Fruit fly (Drosophila melanogaster) ovary, adult (tissue): ENCODE measurements around the gene CG44362.
A peak's percentile ranks its signal among the peaks of the same experiment; 100 is the strongest.

ENCODE experiments used
- CG17801 ChIP-seq: fragments of 200-800 bp; optimal IDR thresholded peaks from 2 replicates; lab custom pipeline; 2019; ENCODE audit warnings: missing biosample characterization, mild to moderate bottlenecking, missing genetic modification characterization, moderate library complexity; ENCODE audit not compliant: partially characterized antibody

Gene CG44362

DNA sequence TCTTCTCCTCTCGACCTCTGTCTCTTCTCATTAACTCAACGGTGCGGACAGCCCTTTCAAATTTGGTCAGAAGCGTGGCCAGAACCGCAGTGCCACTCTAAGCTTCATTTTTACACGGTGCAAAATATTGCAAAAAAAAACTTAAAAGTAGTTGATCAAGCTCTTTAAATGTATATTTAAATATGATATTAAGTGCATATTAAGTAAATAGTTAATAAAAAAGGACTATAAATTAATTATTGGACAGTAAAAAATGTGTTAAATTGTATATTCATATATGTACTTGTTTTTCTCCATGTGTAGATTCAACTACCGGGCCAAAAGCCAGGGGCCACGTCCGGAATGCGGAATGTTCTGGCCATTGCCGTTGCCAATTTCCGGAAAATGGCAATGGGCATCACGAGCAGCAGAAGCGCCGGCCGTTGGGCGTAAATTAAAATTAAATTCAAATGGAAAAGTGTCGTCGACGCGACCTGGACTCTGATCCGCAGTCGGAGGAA is at the start of gene CG44362:
TSS of gene CG44362 (plus strand) at position 450 of the 500 bp plus-strand sequence.
- TF ChIP-seq CG17801 (GFP tag; lab: Kevin White, UChicago): no peak

DNA sequence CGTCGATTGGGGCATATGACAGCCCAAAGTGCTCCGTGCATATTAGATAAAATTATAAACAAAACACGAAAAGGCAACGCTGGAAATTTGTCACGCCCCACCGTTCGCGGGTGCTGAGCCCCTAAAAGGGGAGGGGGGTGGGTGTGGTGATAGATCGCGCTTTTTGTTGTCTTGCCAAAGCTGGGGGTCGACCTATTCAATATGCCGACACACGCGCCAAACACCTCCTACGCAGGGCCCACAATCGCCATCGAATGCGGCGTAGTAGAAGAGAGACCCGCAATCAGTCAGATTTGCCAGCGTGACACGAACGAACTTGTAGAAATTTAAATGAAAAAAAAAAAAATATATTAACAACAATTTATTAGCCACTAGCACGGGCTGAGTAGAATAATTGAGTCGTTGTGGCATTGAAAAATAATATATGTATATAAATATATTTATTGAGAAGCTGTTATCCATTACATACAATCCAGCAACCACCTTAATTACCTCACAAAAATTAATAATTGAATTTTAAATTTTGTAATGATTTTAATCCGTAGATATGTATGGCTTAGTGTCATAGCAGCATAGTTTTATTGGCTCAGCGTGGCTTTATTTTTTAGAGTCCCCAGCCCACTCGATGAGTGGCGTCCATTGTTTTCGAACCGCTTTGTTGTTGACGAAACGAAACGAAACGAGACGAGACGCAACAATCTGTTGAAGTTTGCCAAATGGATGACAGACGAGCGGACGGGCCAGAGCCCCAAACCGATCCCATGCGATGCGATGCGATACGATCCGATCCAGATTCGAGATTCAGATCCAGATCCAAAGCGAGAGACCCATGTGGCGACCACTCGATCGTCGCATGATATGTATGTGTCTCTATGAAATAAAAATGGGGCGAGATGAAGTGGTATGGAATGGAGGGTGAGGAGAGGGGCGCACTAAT is 48.1 kb upstream of the CG44362 start:
- peak; percentile 15 for TF ChIP-seq CG17801 (GFP tag; lab: Kevin White, UChicago)

dm6 chr3L:11349908-11350405 is 47.4 kb upstream of the CG44362 start:
- TF ChIP-seq CG17801 (GFP tag; lab: Kevin White, UChicago): peak; percentile 79

DNA sequence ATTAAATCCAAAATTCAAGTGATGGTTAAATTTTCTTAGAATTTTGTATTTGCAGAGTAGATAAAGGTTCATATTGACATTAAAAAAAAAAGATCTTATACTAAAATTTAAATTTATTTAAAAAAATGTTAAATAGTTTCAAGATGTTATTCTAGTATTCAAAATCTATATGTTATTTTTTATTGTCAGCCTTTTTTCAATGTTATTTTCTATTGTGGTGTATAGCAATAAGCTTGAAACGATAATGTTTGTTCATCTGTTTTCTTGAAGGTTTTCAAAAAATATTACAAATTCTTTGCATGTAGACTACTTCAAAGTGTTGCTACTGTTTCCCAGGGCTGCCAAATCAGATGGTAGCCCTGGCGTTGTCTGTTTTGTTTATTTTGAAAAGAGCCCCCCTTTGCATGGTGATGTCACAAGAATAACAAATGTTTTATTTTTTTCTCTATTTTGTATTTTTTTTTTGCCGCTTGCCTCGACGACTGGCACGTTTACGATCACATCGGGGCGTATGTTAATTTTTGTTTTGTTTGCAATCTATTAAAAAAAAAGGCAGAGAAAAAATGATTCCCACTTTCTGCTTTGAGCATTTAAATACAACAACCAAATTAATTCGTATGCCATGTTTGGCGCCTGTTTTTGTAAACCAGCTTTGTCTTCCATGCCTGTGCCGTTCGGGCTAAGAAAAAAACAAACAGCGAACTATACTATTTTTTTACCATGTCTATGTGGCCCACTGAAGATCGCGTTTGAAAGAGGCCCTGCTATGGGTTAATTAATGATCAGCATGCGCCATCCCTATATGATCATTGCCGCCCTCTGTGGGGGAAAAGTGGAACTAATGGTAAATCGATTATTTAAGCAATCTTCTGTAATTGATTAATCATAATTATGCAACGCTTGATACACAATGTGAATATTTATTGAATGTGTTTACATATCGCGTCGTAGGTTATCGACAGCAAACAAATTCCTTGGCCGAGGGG is 46.4 kb upstream of the CG44362 start:
- TF ChIP-seq CG17801 (GFP tag; lab: Kevin White, UChicago): no peak

- no peak for TF ChIP-seq CG17801 (GFP tag; lab: Kevin White, UChicago)
Observed at dm6 chr3L:11351715-11352114, 45.6 kb upstream of the CG44362 start.

DNA sequence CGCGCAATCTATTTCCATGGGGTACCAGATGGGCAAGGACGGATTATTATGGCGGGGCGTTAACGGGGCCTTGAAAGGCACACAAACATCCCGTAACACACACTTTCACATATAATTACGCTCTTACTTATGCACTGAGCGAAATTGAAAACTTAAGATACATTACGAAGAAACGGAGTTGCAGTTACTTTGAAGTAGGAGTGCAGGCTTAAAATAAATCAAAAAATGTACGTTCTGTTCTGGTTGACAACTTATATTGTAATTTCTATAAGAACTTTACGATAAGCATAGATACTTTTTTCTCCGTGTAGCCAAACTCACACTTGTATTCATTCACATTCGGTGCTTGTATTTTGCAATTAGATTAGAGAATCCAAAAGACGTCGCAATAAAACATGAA is 44.3 kb upstream of the CG44362 start:
- TF ChIP-seq CG17801 (GFP tag; lab: Kevin White, UChicago): peak; percentile 37

DNA sequence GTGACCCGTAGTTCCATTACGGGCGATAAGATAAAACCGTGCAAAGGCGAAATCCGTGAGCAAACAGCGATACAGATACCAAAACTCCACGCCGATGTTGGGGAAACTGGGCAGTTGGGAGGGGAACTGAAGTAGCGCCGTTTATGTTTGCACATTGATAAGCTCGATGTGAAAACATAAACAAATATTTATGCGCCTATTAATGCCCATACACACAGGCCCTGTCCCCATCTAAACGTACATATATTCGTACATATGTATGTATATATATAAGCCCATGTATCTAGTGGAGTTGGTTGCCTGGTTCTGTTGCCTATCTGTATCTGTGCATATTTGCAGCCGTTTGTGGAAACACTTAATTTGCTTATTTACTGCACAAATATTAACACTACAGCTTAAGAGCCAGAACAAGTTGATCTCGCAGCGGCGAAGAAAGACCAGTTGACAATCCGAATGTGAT is 43.0 kb upstream of the CG44362 start:
- no peak for TF ChIP-seq CG17801 (GFP tag; lab: Kevin White, UChicago)

- no peak for TF ChIP-seq CG17801 (GFP tag; lab: Kevin White, UChicago)
Observed at dm6 chr3L:11355429-11356327, 41.7 kb upstream of the CG44362 start.

DNA sequence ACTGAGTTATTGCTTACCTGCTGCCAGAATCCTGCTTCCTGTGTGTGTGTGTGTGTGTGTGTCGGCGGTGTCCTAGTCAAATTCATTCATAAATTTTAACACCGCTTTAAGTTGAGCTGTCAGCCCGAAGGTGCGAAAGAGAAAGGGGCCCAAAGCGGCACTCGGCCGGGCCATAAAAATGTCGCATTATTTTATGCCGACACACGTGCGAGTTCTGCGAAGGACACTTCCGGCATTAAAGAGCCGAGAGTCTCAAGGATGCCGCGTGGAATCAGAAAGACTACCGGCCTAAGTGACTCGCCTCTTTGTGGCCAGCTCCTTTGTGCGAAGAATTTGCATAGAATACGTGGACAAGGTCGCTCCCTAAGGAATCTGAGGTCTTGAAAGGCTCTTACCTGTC is 40.3 kb upstream of the CG44362 start:
- TF ChIP-seq CG17801 (GFP tag; lab: Kevin White, UChicago): no peak

DNA sequence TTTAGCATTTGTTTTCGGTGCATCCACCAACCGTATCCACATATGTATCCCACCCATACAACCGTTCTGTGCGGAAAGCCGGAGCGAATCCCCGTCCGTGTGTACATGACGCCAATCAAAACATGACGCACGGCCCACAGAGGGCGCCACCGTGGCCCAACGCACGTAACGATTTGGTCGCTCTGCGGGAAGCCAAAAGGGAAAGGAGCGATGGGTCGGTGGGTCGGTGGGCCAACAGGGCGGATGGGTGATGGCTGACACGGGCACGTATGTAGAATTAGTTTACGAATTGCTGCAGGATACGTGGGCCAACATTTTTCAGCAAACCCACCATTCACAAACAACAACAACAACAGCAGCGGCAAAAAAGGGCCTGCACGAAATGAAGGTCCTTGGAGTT is 38.6 kb upstream of the CG44362 start:
- no peak for TF ChIP-seq CG17801 (GFP tag; lab: Kevin White, UChicago)

DNA sequence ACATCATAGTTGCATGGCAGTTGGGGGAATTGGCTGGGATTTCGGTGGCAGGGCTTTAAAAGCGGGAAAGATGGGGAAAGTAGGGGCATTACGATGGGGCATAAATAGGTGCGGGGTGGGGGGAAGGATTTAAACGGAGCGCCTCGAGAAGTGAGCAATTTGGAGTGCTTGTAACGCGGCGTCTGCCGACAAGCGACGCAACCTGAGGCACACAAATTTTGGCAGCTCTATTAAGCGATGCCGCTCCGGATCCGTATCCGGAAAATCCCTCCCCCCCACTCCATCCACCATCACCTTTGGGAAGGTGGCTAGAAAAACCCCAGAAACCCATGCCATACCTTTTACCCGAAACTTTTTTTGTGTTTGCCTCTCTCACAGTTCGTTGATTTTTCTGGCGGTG is 37.7 kb upstream of the CG44362 start:
- TF ChIP-seq CG17801 (GFP tag; lab: Kevin White, UChicago): no peak

DNA sequence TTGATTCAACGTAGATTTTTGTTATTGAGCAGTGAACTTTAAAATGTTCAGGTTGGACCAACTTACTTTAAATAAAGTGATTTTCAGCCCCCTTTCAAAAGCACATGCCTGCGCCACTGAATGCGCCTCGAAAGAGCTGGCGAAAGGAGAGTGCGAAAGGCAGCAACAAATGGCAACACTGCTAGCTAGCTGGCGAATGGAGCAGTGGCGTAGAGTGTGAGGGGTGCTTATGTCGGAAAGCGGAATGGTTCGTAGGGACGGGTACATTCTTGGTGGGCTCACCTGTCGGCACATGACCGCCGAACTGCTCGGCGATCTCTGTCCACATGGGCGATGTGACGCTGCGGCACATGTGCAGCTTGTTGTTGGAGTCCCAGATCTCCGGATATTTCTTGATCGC is 33.0 kb upstream of the CG44362 start:
- TF ChIP-seq CG17801 (GFP tag; lab: Kevin White, UChicago): peak; percentile 49

- TF ChIP-seq CG17801 (GFP tag; lab: Kevin White, UChicago): no peak
Observed at dm6 chr3L:11364835-11365431, 32.4 kb upstream of the CG44362 start, which contains the start of gene CG6163. Gene CG6163 (minus strand): TSS chr3L:11364885.
